Fruit fly (Drosophila melanogaster) whole organism, embryonic: ENCODE measurements around the gene ast.

ENCODE experiments used
- Ada2b ChIP-seq: fragments of 200-800 bp; sonication (Bioruptor generic); IDR thresholded peaks from 2 replicates; pipeline ENCODE4 v1.3.6; 2022; ENCODE audit warnings: missing biosample characterization, missing genetic modification characterization
- CG10979 ChIP-seq: fragments of 200-800 bp; sonication (Bioruptor generic); optimal IDR thresholded peaks from 2 replicates; lab custom pipeline; 2018; ENCODE audit warnings: missing biosample characterization, mild to moderate bottlenecking, missing genetic modification characterization, moderate library complexity
- CG12236 ChIP-seq: fragments of 200-800 bp; sonication (Bioruptor generic); optimal IDR thresholded peaks from 2 replicates; lab custom pipeline; 2016; ENCODE audit warnings: missing biosample characterization, missing genetic modification characterization
- CG12769 ChIP-seq: fragments of 200-800 bp; sonication (Bioruptor generic); optimal IDR thresholded peaks from 2 replicates; lab custom pipeline; 2019; ENCODE audit warnings: missing biosample characterization, mild to moderate bottlenecking, missing genetic modification characterization, moderate library complexity
- CG13287 ChIP-seq: fragments of 200-800 bp; sonication (Bioruptor generic); IDR thresholded peaks from 2 replicates; pipeline ENCODE4 v1.3.6; 2022; ENCODE audit warnings: missing biosample characterization, missing genetic modification characterization; ENCODE audit not compliant: partially characterized antibody
- CG15269 ChIP-seq: fragments of 200-800 bp; sonication (Bioruptor generic); optimal IDR thresholded peaks from 2 replicates; lab custom pipeline; 2018; ENCODE audit warnings: missing biosample characterization, mild to moderate bottlenecking, missing genetic modification characterization, moderate library complexity
- CG15514 ChIP-seq: fragments of 200-800 bp; sonication (Bioruptor generic); optimal IDR thresholded peaks from 3 replicates; lab custom pipeline; 2017; ENCODE audit warnings: missing biosample characterization, missing genetic modification characterization, mild to moderate bottlenecking, moderate library complexity, missing genetic modification reagents
- CG16863 ChIP-seq: fragments of 200-800 bp; sonication (Bioruptor generic); optimal IDR thresholded peaks from 3 replicates; lab custom pipeline; 2016; ENCODE audit warnings: missing biosample characterization, missing genetic modification characterization
- CG17568 ChIP-seq: fragments of 200-800 bp; sonication (Bioruptor generic); optimal IDR thresholded peaks from 2 replicates; lab custom pipeline; 2018; ENCODE audit warnings: missing biosample characterization, mild to moderate bottlenecking, missing genetic modification characterization, moderate library complexity
- CG18599 ChIP-seq: fragments of 200-800 bp; sonication (Bioruptor generic); optimal IDR thresholded peaks from 3 replicates; lab custom pipeline; 2017; ENCODE audit warnings: missing biosample characterization, missing genetic modification characterization, mild to moderate bottlenecking, moderate library complexity, missing genetic modification reagents
- CG18619 ChIP-seq: fragments of 200-800 bp; sonication (Bioruptor generic); optimal IDR thresholded peaks from 3 replicates; lab custom pipeline; 2017; ENCODE audit warnings: missing biosample characterization, mild to moderate bottlenecking, missing genetic modification characterization
- CG2712 ChIP-seq: fragments of 200-800 bp; optimal IDR thresholded peaks from 3 replicates; lab custom pipeline; 2019; ENCODE audit warnings: missing biosample characterization, mild to moderate bottlenecking, missing genetic modification characterization, moderate library complexity
- CG30020 ChIP-seq: fragments of 200-800 bp; optimal IDR thresholded peaks from 2 replicates; lab custom pipeline; 2019; ENCODE audit warnings: missing biosample characterization, mild to moderate bottlenecking, missing genetic modification characterization, moderate library complexity
- CG34224 ChIP-seq: fragments of 200-800 bp; sonication (Bioruptor generic); IDR thresholded peaks from 3 replicates; pipeline ENCODE4 v1.3.6; 2022; ENCODE audit warnings: missing biosample characterization, missing genetic modification characterization; ENCODE audit not compliant: partially characterized antibody
- CG34376 ChIP-seq: fragments of 200-800 bp; sonication (Bioruptor generic); optimal IDR thresholded peaks from 2 replicates; lab custom pipeline; 2018; ENCODE audit warnings: missing biosample characterization, mild to moderate bottlenecking, missing genetic modification characterization
- CG43689 ChIP-seq: fragments of 200-800 bp; sonication (Bioruptor generic); IDR thresholded peaks from 2 replicates; pipeline ENCODE4 v1.3.6; 2022; ENCODE audit warnings: missing biosample characterization, missing genetic modification characterization
- CG5180 ChIP-seq: fragments of 200-800 bp; sonication (Bioruptor generic); optimal IDR thresholded peaks from 3 replicates; lab custom pipeline; 2017; ENCODE audit warnings: missing biosample characterization, missing genetic modification characterization, mild to moderate bottlenecking, moderate library complexity, missing genetic modification reagents
- CG7786 ChIP-seq: fragments of 200-800 bp; sonication (Bioruptor generic); optimal IDR thresholded peaks from 2 replicates; lab custom pipeline; 2016; ENCODE audit warnings: missing biosample characterization, missing genetic modification characterization
- CG7963 ChIP-seq: fragments of 200-800 bp; sonication (Bioruptor generic); IDR thresholded peaks from 3 replicates; pipeline ENCODE4 v1.3.6; 2022; ENCODE audit warnings: missing biosample characterization, missing genetic modification characterization; ENCODE audit not compliant: partially characterized antibody
- CG8924 ChIP-seq: fragments of 200-800 bp; optimal IDR thresholded peaks from 3 replicates; lab custom pipeline; 2019; ENCODE audit warnings: missing biosample characterization, mild to moderate bottlenecking, missing genetic modification characterization, moderate library complexity
- CG9215 ChIP-seq: fragments of 200-800 bp; sonication (Bioruptor generic); IDR thresholded peaks from 2 replicates; pipeline ENCODE4 v1.3.6; 2022; ENCODE audit warnings: missing biosample characterization, missing genetic modification characterization
- CrebB ChIP-seq: fragments of 200-800 bp; sonication (Bioruptor generic); optimal IDR thresholded peaks from 3 replicates; lab custom pipeline; 2018; ENCODE audit warnings: missing biosample characterization, mild to moderate bottlenecking, missing genetic modification characterization
- D19A ChIP-seq: fragments of 200-800 bp; optimal IDR thresholded peaks from 3 replicates; lab custom pipeline; 2019; ENCODE audit warnings: missing biosample characterization, mild to moderate bottlenecking, missing genetic modification characterization, moderate library complexity
- Dbx ChIP-seq: fragments of 200-800 bp; sonication (Bioruptor generic); IDR thresholded peaks from 3 replicates; pipeline ENCODE4 v1.3.6; 2022; ENCODE audit warnings: missing biosample characterization, missing genetic modification characterization
- Lpt ChIP-seq: fragments of >200 bp; optimal IDR thresholded peaks from 2 replicates; lab custom pipeline; 2018; ENCODE audit warnings: missing biosample characterization, missing genetic modification characterization
- Med ChIP-seq: fragments of 200-800 bp; sonication (Bioruptor generic); peaks from one replicate; lab custom pipeline; 2016; ENCODE audit warnings: missing biosample characterization, missing genetic modification characterization, mild to moderate bottlenecking, inconsistent platforms, moderate library complexity
- Rx ChIP-seq: fragments of 200-800 bp; sonication (Bioruptor generic); IDR thresholded peaks from 2 replicates; pipeline ENCODE4 v1.3.6; 2022; ENCODE audit warnings: missing biosample characterization, missing genetic modification characterization
- Sin3A ChIP-seq: fragments of >200 bp; optimal IDR thresholded peaks from 2 replicates; lab custom pipeline; 2018
- Sry-δ ChIP-seq: fragments of 200-800 bp; sonication (Bioruptor generic); optimal IDR thresholded peaks from 2 replicates; lab custom pipeline; 2016; ENCODE audit warnings: missing biosample characterization, missing genetic modification characterization
- ac ChIP-seq: fragments of 200-800 bp; sonication (Bioruptor generic); optimal IDR thresholded peaks from 3 replicates; lab custom pipeline; 2017; ENCODE audit warnings: missing biosample characterization, mild to moderate bottlenecking, missing genetic modification characterization
- aop ChIP-seq: fragments of 200-800 bp; sonication (Bioruptor generic); IDR thresholded peaks from 2 replicates; pipeline ENCODE4 v1.3.6; 2022; ENCODE audit warnings: missing biosample characterization, missing genetic modification characterization
- bowl ChIP-seq: fragments of 200-800 bp; sonication (Bioruptor generic); IDR thresholded peaks from 2 replicates; pipeline ENCODE4 v1.3.6; 2022; ENCODE audit warnings: missing biosample characterization, missing genetic modification characterization
- chinmo ChIP-seq: fragments of 200-800 bp; sonication (Bioruptor generic); IDR thresholded peaks from 4 replicates; pipeline ENCODE4 v1.3.6; 2022; ENCODE audit warnings: missing biosample characterization, missing genetic modification characterization; ENCODE audit not compliant: partially characterized antibody
- danr ChIP-seq: fragments of 200-800 bp; sonication (Bioruptor generic); IDR thresholded peaks from 2 replicates; pipeline ENCODE4 v1.3.6; 2022; ENCODE audit warnings: missing biosample characterization, missing genetic modification characterization
- dmrt11E ChIP-seq: fragments of 200-800 bp; sonication (Bioruptor generic); optimal IDR thresholded peaks from 3 replicates; lab custom pipeline; 2018; ENCODE audit warnings: missing biosample characterization, mild to moderate bottlenecking, missing genetic modification characterization, moderate library complexity
- exex ChIP-seq: fragments of 200-800 bp; sonication (Bioruptor generic); optimal IDR thresholded peaks from 4 replicates; lab custom pipeline; 2018; ENCODE audit warnings: missing biosample characterization, mild to moderate bottlenecking, missing genetic modification characterization, moderate library complexity
- ham ChIP-seq: fragments of 200-800 bp; sonication (Bioruptor generic); IDR thresholded peaks from 2 replicates; pipeline ENCODE4 v1.3.6; 2022; ENCODE audit warnings: missing biosample characterization, missing genetic modification characterization
- inv ChIP-seq: fragments of 200-800 bp; sonication (Bioruptor generic); IDR thresholded peaks from 2 replicates; pipeline ENCODE4 v1.3.6; 2022; ENCODE audit warnings: missing biosample characterization, missing genetic modification characterization; ENCODE audit not compliant: partially characterized antibody
- jing ChIP-seq: fragments of 200-800 bp; sonication (Bioruptor generic); optimal IDR thresholded peaks from 2 replicates; lab custom pipeline; 2018; ENCODE audit warnings: missing biosample characterization, mild to moderate bottlenecking, missing genetic modification characterization
- klu ChIP-seq: fragments of 200-800 bp; sonication (Bioruptor generic); IDR thresholded peaks from 2 replicates; pipeline ENCODE4 v1.3.6; 2022; ENCODE audit warnings: missing biosample characterization, missing genetic modification characterization
- knrl ChIP-seq: fragments of 200-800 bp; sonication (Bioruptor generic); IDR thresholded peaks from 3 replicates; pipeline ENCODE4 v1.3.6; 2022; ENCODE audit warnings: missing biosample characterization, missing genetic modification characterization; ENCODE audit not compliant: partially characterized antibody
- mam ChIP-seq: fragments of 200-800 bp; sonication (Bioruptor generic); optimal IDR thresholded peaks from 3 replicates; lab custom pipeline; 2016; ENCODE audit warnings: missing biosample characterization, missing genetic modification characterization
- odd ChIP-seq: fragments of 200-800 bp; sonication (Bioruptor generic); optimal IDR thresholded peaks from 2 replicates; lab custom pipeline; 2017; ENCODE audit warnings: missing biosample characterization, mild to moderate bottlenecking, missing genetic modification characterization
- org-1 ChIP-seq: fragments of 200-800 bp; sonication (Bioruptor generic); optimal IDR thresholded peaks from 2 replicates; lab custom pipeline; 2017; ENCODE audit warnings: missing biosample characterization, missing genetic modification characterization
- pho ChIP-seq: fragments of 200-800 bp; sonication (Bioruptor generic); optimal IDR thresholded peaks from 2 replicates; lab custom pipeline; 2016; ENCODE audit warnings: missing biosample characterization, missing genetic modification characterization
- ranshi ChIP-seq: fragments of 200-800 bp; sonication (Bioruptor generic); IDR thresholded peaks from 2 replicates; pipeline ENCODE4 v1.3.6; 2022; ENCODE audit warnings: missing biosample characterization, missing genetic modification characterization
- row ChIP-seq: fragments of 200-800 bp; sonication (Bioruptor generic); IDR thresholded peaks from 3 replicates; pipeline ENCODE4 v1.3.6; 2022; ENCODE audit warnings: missing biosample characterization, missing genetic modification characterization
- sisA ChIP-seq: fragments of 200-800 bp; sonication (Bioruptor generic); IDR thresholded peaks from 2 replicates; pipeline ENCODE4 v1.3.6; 2022; ENCODE audit warnings: missing biosample characterization, missing genetic modification characterization
- slp2 ChIP-seq: fragments of 200-800 bp; sonication (Bioruptor generic); optimal IDR thresholded peaks from 2 replicates; lab custom pipeline; 2016; ENCODE audit warnings: missing biosample characterization, missing genetic modification characterization
- stc ChIP-seq: fragments of 200-800 bp; sonication (Bioruptor generic); IDR thresholded peaks from 2 replicates; pipeline ENCODE4 v1.3.6; 2022; ENCODE audit warnings: missing biosample characterization, missing genetic modification characterization

The ast gene

DNA sequence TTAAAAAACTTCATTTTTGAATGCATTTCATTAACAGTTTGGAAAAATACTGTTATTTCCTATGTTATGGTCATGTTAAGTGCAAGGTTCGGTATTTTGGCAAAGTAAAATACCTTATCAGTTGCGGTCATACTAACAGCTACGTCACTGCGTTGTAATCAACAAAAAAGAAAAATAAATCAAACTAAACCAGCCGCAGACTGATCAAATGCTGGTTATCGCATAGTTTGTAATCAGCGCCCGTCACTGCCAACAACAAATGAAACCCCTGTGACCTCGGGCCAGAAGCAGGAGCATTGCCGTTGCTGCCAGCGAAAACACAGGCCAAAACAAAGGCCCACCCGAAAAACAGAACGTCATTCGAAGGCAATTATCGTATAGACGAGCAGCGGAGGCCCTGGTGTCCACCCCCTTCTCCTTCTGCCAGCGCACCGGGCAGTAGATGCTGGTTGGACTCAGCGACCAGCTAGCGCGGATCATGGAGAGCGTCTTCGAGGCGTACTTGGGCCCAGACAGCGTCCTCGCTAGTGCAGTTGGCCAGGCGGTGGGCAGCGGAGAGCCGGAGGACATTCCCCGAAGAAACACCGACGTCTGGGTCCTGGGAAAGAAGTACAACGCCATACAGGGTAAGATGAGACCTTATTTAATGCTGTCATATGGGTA, 3.2 kb downstream of the ast start, which contains the start of gene Atg4a:
Atg4a (plus strand) TSS at position 110 of the 663 bp plus-strand sequence.
- no peak for TF ChIP-seq odd (GFP tag; lab: Kevin White, UChicago)
- TF ChIP-seq slp2 (GFP tag; lab: Kevin White, UChicago): no peak
- no peak for TF ChIP-seq stc (GFP tag; lab: Robert Waterston, UW)
- TF ChIP-seq exex (tag; lab: Kevin White, UChicago): no peak
- no peak for TF ChIP-seq bowl (GFP tag; lab: Robert Waterston, UW)
- peak; percentile 27; the same call in 1 of the 2 replicates for TF ChIP-seq CG13287 (GFP tag; lab: Robert Waterston, UW)
- TF ChIP-seq CG17568 (GFP tag; lab: Kevin White, UChicago): no peak
- TF ChIP-seq CG34376 (GFP tag; lab: Kevin White, UChicago): peak; percentile 21
- no peak for TF ChIP-seq CG15514 (GFP tag; lab: Kevin White, UChicago)
- no peak for TF ChIP-seq ham (GFP tag; lab: Robert Waterston, UW)
- TF ChIP-seq Sry-δ (GFP tag; lab: Kevin White, UChicago): no peak
- TF ChIP-seq CrebB: no peak
- TF ChIP-seq CG15269: no peak
- TF ChIP-seq jing (GFP tag; lab: Kevin White, UChicago): no peak
- no peak for TF ChIP-seq danr (GFP tag; lab: Robert Waterston, UW)
- TF ChIP-seq CG5180 (GFP tag; lab: Kevin White, UChicago): no peak
- no peak for TF ChIP-seq ac
- TF ChIP-seq CG43689 (GFP tag; lab: Robert Waterston, UW): no peak
- TF ChIP-seq Ada2b (GFP tag; lab: Robert Waterston, UW): no peak
- peak; percentile 4 for TF ChIP-seq Sin3A (lab: Kevin White, UChicago)
- no peak for TF ChIP-seq inv (GFP tag; lab: Robert Waterston, UW)
- peak; percentile 62 for TF ChIP-seq Med (GFP tag; lab: Kevin White, UChicago)
- no peak for TF ChIP-seq CG8924 (tag; lab: Kevin White, UChicago)
- TF ChIP-seq dmrt11E (tag; lab: Kevin White, UChicago): no peak
- no peak for TF ChIP-seq pho (GFP tag; lab: Kevin White, UChicago)
- no peak for TF ChIP-seq CG30020
- no peak for TF ChIP-seq CG18619 (GFP tag; lab: Kevin White, UChicago)
- TF ChIP-seq row: 0 out of 3 replicates have a peak, but pooled peaks have one; percentile 12
- no peak for TF ChIP-seq CG7963 (GFP tag; lab: Robert Waterston, UW)
- TF ChIP-seq org-1 (GFP tag; lab: Kevin White, UChicago): no peak
- TF ChIP-seq knrl (GFP tag; lab: Robert Waterston, UW): no peak
- no peak for TF ChIP-seq CG9215 (GFP tag; lab: Robert Waterston, UW)
- no peak for TF ChIP-seq CG16863 (GFP tag; lab: Kevin White, UChicago)
- no peak for TF ChIP-seq CG10979 (tag; lab: Kevin White, UChicago)
- TF ChIP-seq CG7786: no peak
- no peak for TF ChIP-seq D19A (tag; lab: Kevin White, UChicago)
- no peak for TF ChIP-seq ranshi
- no peak for TF ChIP-seq Rx
- no peak for TF ChIP-seq CG12236 (GFP tag; lab: Kevin White, UChicago)
- no peak for TF ChIP-seq CG18599
- TF ChIP-seq sisA (GFP tag; lab: Robert Waterston, UW): no peak
- peak; percentile 34; the same call in 1 of the 3 replicates for TF ChIP-seq CG34224
- no peak for TF ChIP-seq Lpt (GFP tag; lab: Kevin White, UChicago)
- no peak for TF ChIP-seq aop (GFP tag; lab: Robert Waterston, UW)
- peak; percentile 2 for TF ChIP-seq CG2712
- TF ChIP-seq klu: no peak
- no peak for TF ChIP-seq CG12769 (tag; lab: Kevin White, UChicago)
- TF ChIP-seq mam (GFP tag; lab: Kevin White, UChicago): no peak
- TF ChIP-seq chinmo (GFP tag; lab: Robert Waterston, UW): 0 out of 4 replicates have a peak, but pooled peaks have one; percentile 16
- no peak for TF ChIP-seq Dbx
